Worm (Caenorhabditis elegans): ENCODE data around the gene F41B4.3.

- TF ChIP-seq ceh-24 (tag; optimal IDR thresholded peaks at IDR 0.05): no peak
- no peak for TF ChIP-seq fax-1 (tag; optimal IDR thresholded peaks at IDR 0.05)
- no peak for TF ChIP-seq ama-1 (optimal IDR thresholded peaks at IDR 0.05)
- TF ChIP-seq ceh-22 (tag; optimal IDR thresholded peaks at IDR 0.05): no peak
- no peak for TF ChIP-seq rnt-1 (tag; optimal IDR thresholded peaks at IDR 0.05)
- TF ChIP-seq ceh-30 (tag; optimal IDR thresholded peaks at IDR 0.05): no peak
- TF ChIP-seq ceh-31 (tag; optimal IDR thresholded peaks at IDR 0.05): peak; percentile 29
- peak; percentile 15 for TF ChIP-seq nfya-1 (tag; optimal IDR thresholded peaks at IDR 0.05)
- no peak for TF ChIP-seq ets-4 (tag; optimal IDR thresholded peaks at IDR 0.05)
- TF ChIP-seq ref-2 (tag; optimal IDR thresholded peaks at IDR 0.05): no peak
- no peak for TF ChIP-seq C08G9.2 (tag; optimal IDR thresholded peaks at IDR 0.05)
These were observed 29.5 kb downstream of the F41B4.3 start, which contains the start of gene atg-2 for ce11 chrX:6806463-6806862.

All from whole organism, late embryonic.